Worm (Caenorhabditis elegans) whole organism, late embryonic: ENCODE measurements around the gene F21C10.11.

Experiments
- C38D4.7 ChIP-seq: fragments of 200-800 bp; sonication (Bioruptor generic); optimal IDR thresholded peaks from 2 replicates; lab custom pipeline; 2018; ENCODE audit warnings: mild to moderate bottlenecking, missing genetic modification characterization, moderate library complexity, missing compliant biosample characterization
- F13H6.1 ChIP-seq: sonication (generic microtip); optimal IDR thresholded peaks from 2 replicates; lab custom pipeline; 2016; ENCODE audit warnings: missing genetic modification characterization, missing compliant biosample characterization
- K02D7.2 ChIP-seq: sonication (generic microtip); optimal IDR thresholded peaks from 2 replicates; lab custom pipeline; 2017; ENCODE audit warnings: mild to moderate bottlenecking, missing genetic modification characterization, missing compliant biosample characterization
- T23F11.4 ChIP-seq: fragments of 200-800 bp; sonication (Bioruptor generic); optimal IDR thresholded peaks from 2 replicates; lab custom pipeline; 2018; ENCODE audit warnings: mild to moderate bottlenecking, missing genetic modification characterization, missing compliant biosample characterization
- ahr-1 ChIP-seq: sonication (generic microtip); optimal IDR thresholded peaks from 2 replicates; lab custom pipeline; 2016; ENCODE audit warnings: missing genetic modification characterization, missing compliant biosample characterization
- ceh-18 ChIP-seq: sonication (generic microtip); optimal IDR thresholded peaks from 2 replicates; lab custom pipeline; 2016; ENCODE audit warnings: missing genetic modification characterization, missing compliant biosample characterization
- ceh-19 ChIP-seq: fragments of 200-800 bp; sonication (Bioruptor generic); optimal IDR thresholded peaks from 2 replicates; lab custom pipeline; 2018; ENCODE audit warnings: mild to moderate bottlenecking, missing genetic modification characterization, missing compliant biosample characterization
- ceh-2 ChIP-seq: sonication (generic microtip); optimal IDR thresholded peaks from 2 replicates; lab custom pipeline; 2016; ENCODE audit warnings: missing genotype, missing genetic modification characterization, missing compliant biosample characterization
- ceh-31 ChIP-seq: sonication (generic microtip); optimal IDR thresholded peaks from 2 replicates; lab custom pipeline; 2016; ENCODE audit warnings: missing genetic modification characterization, missing compliant biosample characterization
- ceh-34 ChIP-seq: sonication (generic microtip); optimal IDR thresholded peaks from 2 replicates; lab custom pipeline; 2016; ENCODE audit warnings: mild to moderate bottlenecking, missing genetic modification characterization, missing compliant biosample characterization
- ceh-9 ChIP-seq: sonication (generic microtip); optimal IDR thresholded peaks from 2 replicates; lab custom pipeline; 2016; ENCODE audit warnings: mild to moderate bottlenecking, missing genetic modification characterization, inconsistent platforms, missing compliant biosample characterization
- dmd-4 ChIP-seq: sonication (generic microtip); optimal IDR thresholded peaks from 2 replicates; lab custom pipeline; 2016; ENCODE audit warnings: borderline replicate concordance, missing genetic modification characterization, missing compliant biosample characterization
- dve-1 ChIP-seq: sonication (generic microtip); optimal IDR thresholded peaks from 2 replicates; lab custom pipeline; 2017; ENCODE audit warnings: antibody characterized with exemption, mild to moderate bottlenecking, missing genetic modification characterization, missing compliant biosample characterization
- elt-2 ChIP-seq: sonication (generic microtip); optimal IDR thresholded peaks from 2 replicates; lab custom pipeline; 2016; ENCODE audit warnings: missing genetic modification reagents, missing genetic modification characterization, missing compliant biosample characterization
- ets-4 ChIP-seq: sonication (generic microtip); optimal IDR thresholded peaks from 2 replicates; lab custom pipeline; 2016; ENCODE audit warnings: missing genetic modification characterization, missing compliant biosample characterization
- fax-1 ChIP-seq: sonication (generic microtip); optimal IDR thresholded peaks from 2 replicates; lab custom pipeline; 2016; ENCODE audit warnings: missing genotype, missing genetic modification characterization, missing compliant biosample characterization
- fkh-6 ChIP-seq: sonication (generic microtip); optimal IDR thresholded peaks from 2 replicates; lab custom pipeline; 2016; ENCODE audit warnings: missing genetic modification characterization, missing compliant biosample characterization
- gmeb-2 ChIP-seq: sonication (generic microtip); optimal IDR thresholded peaks from 2 replicates; lab custom pipeline; 2016; ENCODE audit warnings: missing genetic modification characterization, inconsistent platforms, missing compliant biosample characterization
- hlh-15 ChIP-seq: sonication (generic microtip); optimal IDR thresholded peaks from 2 replicates; lab custom pipeline; 2016; ENCODE audit warnings: missing genetic modification characterization, missing compliant biosample characterization
- hlh-30 ChIP-seq: sonication (generic microtip); optimal IDR thresholded peaks from 2 replicates; lab custom pipeline; 2017; ENCODE audit warnings: antibody characterized with exemption, missing genetic modification characterization, missing compliant biosample characterization; ENCODE audit not compliant: insufficient read depth
- hlh-8 ChIP-seq: sonication (generic microtip); optimal IDR thresholded peaks from 2 replicates; lab custom pipeline; 2016; ENCODE audit warnings: missing genotype, missing genetic modification characterization, missing compliant biosample characterization
- madf-2 ChIP-seq: sonication (generic microtip); optimal IDR thresholded peaks from 2 replicates; lab custom pipeline; 2017; ENCODE audit warnings: missing genetic modification characterization, missing compliant biosample characterization
- mec-3 ChIP-seq: sonication (generic microtip); optimal IDR thresholded peaks from 2 replicates; lab custom pipeline; 2016; ENCODE audit warnings: borderline replicate concordance, missing genetic modification characterization, missing compliant biosample characterization
- nfya-1 ChIP-seq: sonication (generic microtip); optimal IDR thresholded peaks from 2 replicates; lab custom pipeline; 2017; ENCODE audit warnings: missing genetic modification characterization, mild to moderate bottlenecking, missing compliant biosample characterization, antibody characterized with exemption, moderate library complexity
- nhr-11 ChIP-seq: fragments of 150-350 bp; optimal IDR thresholded peaks from 2 replicates; lab custom pipeline; 2014; ENCODE audit warnings: missing biosample characterization, missing genetic modification characterization
- nhr-232 ChIP-seq: sonication (generic microtip); optimal IDR thresholded peaks from 2 replicates; lab custom pipeline; 2016; ENCODE audit warnings: missing genetic modification characterization, missing compliant biosample characterization
- pag-3 ChIP-seq: sonication (generic microtip); optimal IDR thresholded peaks from 2 replicates; lab custom pipeline; 2016; ENCODE audit warnings: missing compliant biosample characterization, missing genetic modification characterization, borderline replicate concordance
- pat-9 ChIP-seq: fragments of 200-800 bp; sonication (Bioruptor generic); optimal IDR thresholded peaks from 2 replicates; lab custom pipeline; 2018; ENCODE audit warnings: mild to moderate bottlenecking, missing genetic modification characterization, moderate library complexity, missing compliant biosample characterization
- pax-1 ChIP-seq: fragments of 150-350 bp; optimal IDR thresholded peaks from 2 replicates; lab custom pipeline; 2014; ENCODE audit warnings: missing biosample characterization, missing genetic modification characterization
- pqm-1 ChIP-seq: sonication (generic microtip); optimal IDR thresholded peaks from 2 replicates; lab custom pipeline; 2016; ENCODE audit warnings: missing genetic modification characterization, missing compliant biosample characterization
- pros-1 ChIP-seq: fragments of 150-350 bp; optimal IDR thresholded peaks from 2 replicates; lab custom pipeline; 2014; ENCODE audit warnings: missing biosample characterization, missing genetic modification reagents, missing genetic modification characterization
- ref-2 ChIP-seq: sonication (generic microtip); optimal IDR thresholded peaks from 2 replicates; lab custom pipeline; 2016; ENCODE audit warnings: missing genetic modification characterization, missing compliant biosample characterization
- rnt-1 ChIP-seq: sonication (generic microtip); optimal IDR thresholded peaks from 2 replicates; lab custom pipeline; 2016; ENCODE audit warnings: missing genetic modification characterization, missing compliant biosample characterization
- sox-2 ChIP-seq: fragments of 200-800 bp; sonication (Bioruptor generic); IDR thresholded peaks from 2 replicates; pipeline ENCODE4 v1.3.6; 2022; ENCODE audit warnings: missing genetic modification reagents, missing genetic modification characterization, missing compliant biosample characterization
- syd-9 ChIP-seq: sonication (generic microtip); optimal IDR thresholded peaks from 2 replicates; lab custom pipeline; 2016; ENCODE audit warnings: mild to moderate bottlenecking, missing genetic modification characterization, moderate library complexity, missing compliant biosample characterization
- tbx-2 ChIP-seq: sonication (generic microtip); optimal IDR thresholded peaks from 2 replicates; lab custom pipeline; 2016; ENCODE audit warnings: missing genetic modification characterization, missing compliant biosample characterization
- tbx-7 ChIP-seq: sonication (generic microtip); optimal IDR thresholded peaks from 2 replicates; lab custom pipeline; 2016; ENCODE audit warnings: missing genotype, missing genetic modification characterization, missing compliant biosample characterization
- ttx-3 ChIP-seq: sonication (generic microtip); optimal IDR thresholded peaks from 2 replicates; lab custom pipeline; 2016; ENCODE audit warnings: missing genetic modification reagents, missing genetic modification characterization, missing compliant biosample characterization
- unc-3 ChIP-seq, 2 experiments: fragments of 200-800 bp in 1 of 2; sonication (Bioruptor generic) in 1 of 2; sonication (generic microtip) in 1 of 2; conservative IDR thresholded peaks in 1 of 2; optimal IDR thresholded peaks in 1 of 2; 2 replicates each; pipeline versions ENCODE4 v1.3.6 to Lab custom; 2016 to 2022; ENCODE audit warnings: missing compliant biosample characterization in 2 of 2, missing genetic modification characterization in 2 of 2, missing genetic modification reagents in 1 of 2
- unc-42 ChIP-seq: sonication (generic microtip); optimal IDR thresholded peaks from 2 replicates; lab custom pipeline; 2016; ENCODE audit warnings: missing genotype, missing genetic modification characterization, missing compliant biosample characterization
- unc-55 ChIP-seq: sonication (generic microtip); optimal IDR thresholded peaks from 2 replicates; lab custom pipeline; 2017; ENCODE audit warnings: missing biosample characterization, missing genetic modification reagents, missing genetic modification characterization
- zip-5 ChIP-seq: sonication (generic microtip); optimal IDR thresholded peaks from 2 replicates; lab custom pipeline; 2016; ENCODE audit warnings: missing genetic modification characterization, missing compliant biosample characterization

Gene F21C10.11

ce11 chrV:9095613-9096317, 27.5 kb upstream of the F21C10.11 start, which contains the start of gene F21C10.10:
TSS of gene F21C10.10 (plus strand) at chrV:9096267.
- TF ChIP-seq mec-3 (tag; lab: Kevin White, UChicago) (no peak), unc-42 (peak; percentile 67), F13H6.1 (tag; lab: Kevin White, UChicago) (no peak), pag-3 (tag; lab: Kevin White, UChicago) (no peak), ceh-9 (tag; lab: Kevin White, UChicago) (no peak), syd-9 (tag; lab: Kevin White, UChicago) (peak; percentile 15), ceh-34 (tag; lab: Kevin White, UChicago) (peak; percentile 34), sox-2 (GFP tag; lab: Robert Waterston, UW) (peak; percentile 40; the same call in 1 of the 2 replicates), dmd-4 (tag; lab: Kevin White, UChicago) (no peak), rnt-1 (tag; lab: Kevin White, UChicago) (peak; percentile 66), gmeb-2 (no peak), hlh-15 (tag; lab: Kevin White, UChicago) (no peak), ceh-19 (GFP tag; lab: Kevin White, UChicago) (no peak), nhr-232 (tag; lab: Kevin White, UChicago) (no peak), dve-1 (tag; lab: Kevin White, UChicago) (peak; percentile 37), ahr-1 (tag; lab: Kevin White, UChicago) (no peak), elt-2 (tag; lab: Kevin White, UChicago) (peak; percentile 78), unc-55 (peak; percentile 84), ceh-31 (tag; lab: Kevin White, UChicago) (peak; percentile 41), tbx-2 (peak; percentile 85), ref-2 (tag; lab: Kevin White, UChicago) (peak; percentile 74), fkh-6 (tag; lab: Kevin White, UChicago) (no peak), pqm-1 (tag; lab: Kevin White, UChicago) (no peak), ceh-2 (tag; lab: Kevin White, UChicago) (no peak), ceh-18 (peak; percentile 73), zip-5 (tag; lab: Kevin White, UChicago) (no peak), pax-1 (tag; lab: Kevin White, UChicago) (no peak), hlh-30 (peak; percentile 93), pat-9 (no peak), T23F11.4 (no peak), C38D4.7 (no peak), nhr-11 (tag; lab: Kevin White, UChicago) (no peak), ttx-3 (tag; lab: Kevin White, UChicago) (no peak), hlh-8 (tag; lab: Kevin White, UChicago) (peak; percentile 46), tbx-7 (tag; lab: Kevin White, UChicago) (no peak), nfya-1 (tag; lab: Kevin White, UChicago) (peak; percentile 76)

- TF ChIP-seq hlh-8 (tag; lab: Kevin White, UChicago) (no peak), unc-42 (no peak), fkh-6 (tag; lab: Kevin White, UChicago) (no peak), nhr-232 (tag; lab: Kevin White, UChicago) (no peak), ceh-9 (tag; lab: Kevin White, UChicago) (no peak), pag-3 (tag; lab: Kevin White, UChicago) (no peak), dmd-4 (tag; lab: Kevin White, UChicago) (no peak), pros-1 (no peak), ceh-18 (no peak), unc-55 (no peak)
Measured at ce11 chrV:9096674-9097073, 26.6 kb upstream of the F21C10.11 start.

ce11 chrV:9097213-9097612, 26.1 kb upstream of the F21C10.11 start:
- TF ChIP-seq tbx-2 (no peak), rnt-1 (tag; lab: Kevin White, UChicago) (no peak), unc-3 (GFP tag; conservative IDR thresholded peaks at IDR 0.05; lab: Robert Waterston, UW) (no peak), unc-3 (tag; optimal IDR thresholded peaks at IDR 0.05; lab: Kevin White, UChicago) (no peak), unc-42 (no peak), dmd-4 (tag; lab: Kevin White, UChicago) (no peak), pat-9 (no peak), tbx-7 (tag; lab: Kevin White, UChicago) (no peak), ttx-3 (tag; lab: Kevin White, UChicago) (no peak), madf-2 (tag; lab: Kevin White, UChicago) (no peak), fax-1 (tag; lab: Kevin White, UChicago) (no peak), nhr-11 (tag; lab: Kevin White, UChicago) (no peak), ets-4 (no peak), ceh-18 (no peak), hlh-30 (no peak), pax-1 (tag; lab: Kevin White, UChicago) (no peak), K02D7.2 (tag; lab: Kevin White, UChicago) (no peak), ceh-19 (GFP tag; lab: Kevin White, UChicago) (no peak)
- TF ChIP-seq, all 69 proteins: peak for 0
